Fruit fly (Drosophila melanogaster) whole organism, embryonic: ENCODE results near the gene CG6739.

Source experiments
- Adf1 ChIP-seq: fragments of 200-800 bp; sonication (Bioruptor generic); IDR thresholded peaks from 2 replicates; pipeline ENCODE4 v1.3.6; 2022; ENCODE audit warnings: missing biosample characterization, missing genetic modification characterization
- Blimp-1 ChIP-seq: fragments of 200-800 bp; sonication (Bioruptor generic); optimal IDR thresholded peaks from 3 replicates; lab custom pipeline; 2018; ENCODE audit warnings: missing biosample characterization, missing genetic modification characterization, mild to moderate bottlenecking, moderate library complexity, missing genetic modification reagents
- CG10321 ChIP-seq: fragments of 200-800 bp; sonication (Bioruptor generic); IDR thresholded peaks from 2 replicates; pipeline ENCODE4 v1.3.6; 2022; ENCODE audit warnings: missing biosample characterization, missing genetic modification characterization
- CG17361 ChIP-seq: fragments of 200-800 bp; sonication (Bioruptor generic); IDR thresholded peaks from 3 replicates; pipeline ENCODE4 v1.3.6; 2022; ENCODE audit warnings: missing biosample characterization, missing genetic modification characterization
- CG17612 ChIP-seq: fragments of 200-800 bp; sonication (Bioruptor generic); IDR thresholded peaks from 2 replicates; pipeline ENCODE4 v1.3.6; 2022; ENCODE audit warnings: missing biosample characterization, missing genetic modification characterization
- CG1832 ChIP-seq: fragments of 200-800 bp; sonication (Bioruptor generic); optimal IDR thresholded peaks from 2 replicates; lab custom pipeline; 2017; ENCODE audit warnings: missing biosample characterization, mild to moderate bottlenecking, missing genetic modification characterization, inconsistent platforms
- CG18764 ChIP-seq: fragments of 200-800 bp; sonication (Bioruptor generic); optimal IDR thresholded peaks from 3 replicates; lab custom pipeline; 2016; ENCODE audit warnings: missing biosample characterization, missing genetic modification characterization
- CG2129 ChIP-seq: fragments of 200-800 bp; sonication (Bioruptor generic); IDR thresholded peaks from 2 replicates; pipeline ENCODE4 v1.3.6; 2022; ENCODE audit warnings: missing biosample characterization, missing genetic modification characterization; ENCODE audit not compliant: partially characterized antibody
- CG30403 ChIP-seq: fragments of 200-800 bp; sonication (Bioruptor generic); optimal IDR thresholded peaks from 3 replicates; lab custom pipeline; 2016; ENCODE audit warnings: missing biosample characterization, missing genetic modification characterization
- CG34376 ChIP-seq: fragments of 200-800 bp; sonication (Bioruptor generic); optimal IDR thresholded peaks from 2 replicates; lab custom pipeline; 2018; ENCODE audit warnings: missing biosample characterization, mild to moderate bottlenecking, missing genetic modification characterization
- CG43689 ChIP-seq: fragments of 200-800 bp; sonication (Bioruptor generic); IDR thresholded peaks from 2 replicates; pipeline ENCODE4 v1.3.6; 2022; ENCODE audit warnings: missing biosample characterization, missing genetic modification characterization
- CG4404 ChIP-seq: fragments of 200-800 bp; sonication (Bioruptor generic); IDR thresholded peaks from 2 replicates; pipeline ENCODE4 v1.3.6; 2022; ENCODE audit warnings: missing biosample characterization, missing genetic modification characterization
- CG7745 ChIP-seq: fragments of 200-800 bp; sonication (Bioruptor generic); optimal IDR thresholded peaks from 2 replicates; lab custom pipeline; 2018; ENCODE audit warnings: missing biosample characterization, mild to moderate bottlenecking, missing genetic modification characterization, moderate library complexity
- CG8944 ChIP-seq: fragments of 200-800 bp; sonication (Bioruptor generic); optimal IDR thresholded peaks from 3 replicates; lab custom pipeline; 2016; ENCODE audit warnings: missing biosample characterization, missing genetic modification characterization
- Ets65A ChIP-seq: fragments of 200-800 bp; sonication (Bioruptor generic); peaks from one replicate; lab custom pipeline; 2016; ENCODE audit warnings: missing biosample characterization, missing genetic modification characterization
- MESR4 ChIP-seq: fragments of 200-800 bp; sonication (Bioruptor generic); optimal IDR thresholded peaks from 2 replicates; lab custom pipeline; 2018; ENCODE audit warnings: missing biosample characterization, mild to moderate bottlenecking, missing genetic modification characterization, moderate library complexity
- Med ChIP-seq: fragments of 200-800 bp; sonication (Bioruptor generic); peaks from one replicate; lab custom pipeline; 2016; ENCODE audit warnings: missing biosample characterization, missing genetic modification characterization, mild to moderate bottlenecking, inconsistent platforms, moderate library complexity
- NFAT ChIP-seq: fragments of 200-800 bp; sonication (Bioruptor generic); IDR thresholded peaks from 2 replicates; pipeline ENCODE4 v1.3.6; 2022; ENCODE audit warnings: missing biosample characterization, missing genetic modification characterization
- Poxn ChIP-seq: fragments of 200-800 bp; sonication (Bioruptor generic); IDR thresholded peaks from 2 replicates; pipeline ENCODE4 v1.3.6; 2022; ENCODE audit warnings: missing biosample characterization, missing genetic modification characterization
- aop ChIP-seq: fragments of 200-800 bp; sonication (Bioruptor generic); IDR thresholded peaks from 2 replicates; pipeline ENCODE4 v1.3.6; 2022; ENCODE audit warnings: missing biosample characterization, missing genetic modification characterization
- chinmo ChIP-seq: fragments of 200-800 bp; sonication (Bioruptor generic); IDR thresholded peaks from 4 replicates; pipeline ENCODE4 v1.3.6; 2022; ENCODE audit warnings: missing biosample characterization, missing genetic modification characterization; ENCODE audit not compliant: partially characterized antibody
- crol ChIP-seq: fragments of 200-800 bp; sonication (Bioruptor generic); IDR thresholded peaks from 2 replicates; pipeline ENCODE4 v1.3.6; 2022; ENCODE audit warnings: missing biosample characterization, missing genetic modification characterization
- crp ChIP-seq, 2 experiments: fragments of 200-800 bp; sonication (Bioruptor generic); optimal IDR thresholded peaks; 2 replicates in 1 of 2; 3 replicates in 1 of 2; lab custom pipeline; 2017; ENCODE audit warnings: missing biosample characterization in 2 of 2, missing genetic modification characterization in 2 of 2, mild to moderate bottlenecking in 1 of 2, moderate library complexity in 1 of 2
- dmrt99B ChIP-seq: fragments of 200-800 bp; sonication (Bioruptor generic); optimal IDR thresholded peaks from 2 replicates; lab custom pipeline; 2018; ENCODE audit warnings: missing biosample characterization, mild to moderate bottlenecking, missing genetic modification characterization, moderate library complexity
- dysf ChIP-seq: fragments of 200-800 bp; sonication (Bioruptor generic); IDR thresholded peaks from 3 replicates; pipeline ENCODE4 v1.3.6; 2022; ENCODE audit warnings: missing biosample characterization, missing genetic modification characterization
- gce ChIP-seq: fragments of 200-800 bp; sonication (Bioruptor generic); IDR thresholded peaks from 3 replicates; pipeline ENCODE4 v1.3.6; 2022; ENCODE audit warnings: missing biosample characterization, missing genetic modification characterization
- gro ChIP-seq: fragments of 200-800 bp; sonication (Bioruptor generic); optimal IDR thresholded peaks from 2 replicates; lab custom pipeline; 2016; ENCODE audit warnings: missing biosample characterization, missing genetic modification characterization
- luna ChIP-seq: fragments of 200-800 bp; sonication (Bioruptor generic); optimal IDR thresholded peaks from 2 replicates; lab custom pipeline; 2016; ENCODE audit warnings: missing biosample characterization, missing genetic modification characterization
- nom ChIP-seq: fragments of 200-800 bp; sonication (Bioruptor generic); optimal IDR thresholded peaks from 2 replicates; lab custom pipeline; 2017; ENCODE audit warnings: missing biosample characterization, missing genetic modification characterization, mild to moderate bottlenecking, moderate library complexity, missing genetic modification reagents
- oc ChIP-seq: fragments of 200-800 bp; sonication (Bioruptor generic); optimal IDR thresholded peaks from 2 replicates; lab custom pipeline; 2018; ENCODE audit warnings: missing biosample characterization, mild to moderate bottlenecking, missing genetic modification characterization, moderate library complexity
- odd ChIP-seq: fragments of 200-800 bp; sonication (Bioruptor generic); optimal IDR thresholded peaks from 2 replicates; lab custom pipeline; 2017; ENCODE audit warnings: missing biosample characterization, mild to moderate bottlenecking, missing genetic modification characterization
- pho ChIP-seq: fragments of 200-800 bp; sonication (Bioruptor generic); optimal IDR thresholded peaks from 2 replicates; lab custom pipeline; 2016; ENCODE audit warnings: missing biosample characterization, missing genetic modification characterization
- pzg ChIP-seq: fragments of 200-800 bp; sonication (Bioruptor generic); optimal IDR thresholded peaks from 3 replicates; lab custom pipeline; 2018; ENCODE audit warnings: missing biosample characterization, mild to moderate bottlenecking, missing genetic modification characterization, moderate library complexity
- repo ChIP-seq: fragments of 200-800 bp; sonication (Bioruptor generic); optimal IDR thresholded peaks from 2 replicates; lab custom pipeline; 2016; ENCODE audit warnings: missing biosample characterization, missing genetic modification characterization
- salm ChIP-seq: fragments of 200-800 bp; sonication (Bioruptor generic); optimal IDR thresholded peaks from 2 replicates; lab custom pipeline; 2018; ENCODE audit warnings: missing biosample characterization, mild to moderate bottlenecking, missing genetic modification characterization
- sd ChIP-seq: fragments of 200-800 bp; sonication (Bioruptor generic); optimal IDR thresholded peaks from 3 replicates; lab custom pipeline; 2018; ENCODE audit warnings: missing biosample characterization, mild to moderate bottlenecking, missing genetic modification characterization, moderate library complexity
- shn ChIP-seq: fragments of 200-800 bp; sonication (Bioruptor generic); optimal IDR thresholded peaks from 3 replicates; lab custom pipeline; 2016; ENCODE audit warnings: missing biosample characterization, missing genetic modification characterization
- stwl ChIP-seq: fragments of 200-800 bp; sonication (Bioruptor generic); optimal IDR thresholded peaks from 3 replicates; lab custom pipeline; 2018; ENCODE audit warnings: missing biosample characterization, mild to moderate bottlenecking, missing genetic modification characterization, moderate library complexity
- trem ChIP-seq: fragments of 200-800 bp; optimal IDR thresholded peaks from 3 replicates; lab custom pipeline; 2019; ENCODE audit warnings: missing biosample characterization, mild to moderate bottlenecking, missing genetic modification characterization, moderate library complexity
- zfh1 ChIP-seq: fragments of 200-800 bp; sonication (Bioruptor generic); IDR thresholded peaks from 3 replicates; pipeline ENCODE4 v1.3.6; 2022; ENCODE audit warnings: missing biosample characterization, missing genetic modification characterization

CG6739 gene

dm6 chr2L:7572839-7573546, 35.2 kb upstream of the CG6739 start (continued):
- TF ChIP-seq odd = no peak
- peak; percentile 38; the same call in 1 of the 2 replicates for TF ChIP-seq NFAT
- peak; percentile 39 for TF ChIP-seq Ets65A (GFP tag; lab: Kevin White, UChicago)

dm6 chr2L:7573547-7573870, 34.7 kb upstream of the CG6739 start:
- TF ChIP-seq trem (tag; lab: Kevin White, UChicago) (no peak), CG30403 (no peak), CG7745 (no peak), zfh1 (no peak), pho (GFP tag; lab: Kevin White, UChicago) (no peak), CG17361 (GFP tag; lab: Robert Waterston, UW) (no peak), Med (peak; percentile 55), oc (tag; lab: Kevin White, UChicago) (peak; percentile 12), sd (tag; lab: Kevin White, UChicago) (peak; percentile 41), gro (no peak), CG18764 (GFP tag; lab: Kevin White, UChicago) (no peak), chinmo (GFP tag; lab: Robert Waterston, UW) (no peak), CG1832 (GFP tag; lab: Kevin White, UChicago) (no peak), crol (GFP tag; lab: Robert Waterston, UW) (peak; percentile 64), CG8944 (GFP tag; lab: Kevin White, UChicago) (no peak), pzg (GFP tag; lab: Kevin White, UChicago) (no peak), aop (GFP tag; lab: Robert Waterston, UW) (no peak), nom (GFP tag; lab: Kevin White, UChicago) (peak; percentile 75), repo (no peak), dysf (no peak), gce (GFP tag; lab: Robert Waterston, UW) (no peak), CG17612 (GFP tag; lab: Robert Waterston, UW) (no peak), CG10321 (GFP tag; lab: Robert Waterston, UW) (no peak), crp (GFP tag; optimal IDR thresholded peaks at IDR 0.05; lab: Kevin White, UChicago) (no peak), Blimp-1 (peak; percentile 68), stwl (tag; lab: Kevin White, UChicago) (no peak), CG34376 (no peak), dmrt99B (tag; lab: Kevin White, UChicago) (no peak), CG43689 (GFP tag; lab: Robert Waterston, UW) (no peak), CG4404 (GFP tag; lab: Robert Waterston, UW) (no peak), salm (tag; lab: Kevin White, UChicago) (no peak), Adf1 (no peak), CG2129 (GFP tag; lab: Robert Waterston, UW) (no peak), shn (GFP tag; lab: Kevin White, UChicago) (no peak), MESR4 (GFP tag; lab: Kevin White, UChicago) (no peak), luna (GFP tag; lab: Kevin White, UChicago) (no peak), Poxn (GFP tag; lab: Robert Waterston, UW) (no peak)
